Fruit fly (Drosophila melanogaster) whole organism, embryonic: ENCODE data around the gene CG32599.

Experiments used
- ATbp ChIP-seq: fragments of 200-800 bp; sonication (Bioruptor generic); optimal IDR thresholded peaks from 2 replicates; lab custom pipeline; 2017; ENCODE audit warnings: missing biosample characterization, mild to moderate bottlenecking, missing genetic modification characterization, missing genetic modification reagents
- Aef1 ChIP-seq: fragments of 200-800 bp; sonication (Bioruptor generic); IDR thresholded peaks from 3 replicates; pipeline ENCODE4 v1.3.6; 2022; ENCODE audit warnings: missing biosample characterization, missing genetic modification characterization
- Atf6 ChIP-seq: fragments of 200-800 bp; sonication (Bioruptor generic); IDR thresholded peaks from 2 replicates; pipeline ENCODE4 v1.3.6; 2022; ENCODE audit warnings: missing biosample characterization, missing genetic modification characterization
- Blimp-1 ChIP-seq: fragments of 200-800 bp; sonication (Bioruptor generic); optimal IDR thresholded peaks from 3 replicates; lab custom pipeline; 2018; ENCODE audit warnings: missing biosample characterization, missing genetic modification characterization, mild to moderate bottlenecking, moderate library complexity, missing genetic modification reagents
- CG10431 ChIP-seq: fragments of 200-800 bp; sonication (Bioruptor generic); optimal IDR thresholded peaks from 3 replicates; lab custom pipeline; 2018; ENCODE audit warnings: missing biosample characterization, mild to moderate bottlenecking, missing genetic modification characterization
- CG10565 ChIP-seq: fragments of 200-800 bp; sonication (Bioruptor generic); optimal IDR thresholded peaks from 3 replicates; lab custom pipeline; 2016; ENCODE audit warnings: missing biosample characterization, mild to moderate bottlenecking, missing genetic modification characterization
- CG10979 ChIP-seq: fragments of 200-800 bp; sonication (Bioruptor generic); optimal IDR thresholded peaks from 2 replicates; lab custom pipeline; 2018; ENCODE audit warnings: missing biosample characterization, mild to moderate bottlenecking, missing genetic modification characterization, moderate library complexity
- CG11504 ChIP-seq: fragments of 200-800 bp; sonication (Bioruptor generic); optimal IDR thresholded peaks from 3 replicates; lab custom pipeline; 2019; ENCODE audit warnings: missing biosample characterization, mild to moderate bottlenecking, missing genetic modification characterization, moderate library complexity
- CG12769 ChIP-seq: fragments of 200-800 bp; sonication (Bioruptor generic); optimal IDR thresholded peaks from 2 replicates; lab custom pipeline; 2019; ENCODE audit warnings: missing biosample characterization, mild to moderate bottlenecking, missing genetic modification characterization, moderate library complexity
- CG14014 ChIP-seq: fragments of 200-800 bp; sonication (Bioruptor generic); IDR thresholded peaks from 2 replicates; pipeline ENCODE4 v1.3.6; 2022; ENCODE audit warnings: missing biosample characterization, missing genetic modification characterization
- CG17328 ChIP-seq: fragments of 200-800 bp; sonication (Bioruptor generic); IDR thresholded peaks from 2 replicates; pipeline ENCODE4 v1.3.6; 2022; ENCODE audit warnings: missing biosample characterization, missing genetic modification characterization
- CG1792 ChIP-seq: fragments of 200-800 bp; sonication (Bioruptor generic); optimal IDR thresholded peaks from 2 replicates; lab custom pipeline; 2016; ENCODE audit warnings: missing biosample characterization, missing genetic modification characterization
- CG18011 ChIP-seq: fragments of 200-800 bp; sonication (Bioruptor generic); optimal IDR thresholded peaks from 2 replicates; lab custom pipeline; 2017; ENCODE audit warnings: missing biosample characterization, missing genetic modification characterization, mild to moderate bottlenecking, moderate library complexity, missing genotype
- CG2712 ChIP-seq: fragments of 200-800 bp; optimal IDR thresholded peaks from 3 replicates; lab custom pipeline; 2019; ENCODE audit warnings: missing biosample characterization, mild to moderate bottlenecking, missing genetic modification characterization, moderate library complexity
- CG34376 ChIP-seq: fragments of 200-800 bp; sonication (Bioruptor generic); optimal IDR thresholded peaks from 2 replicates; lab custom pipeline; 2018; ENCODE audit warnings: missing biosample characterization, mild to moderate bottlenecking, missing genetic modification characterization
- CG3995 ChIP-seq: fragments of 200-800 bp; sonication (Bioruptor generic); optimal IDR thresholded peaks from 3 replicates; lab custom pipeline; 2016; ENCODE audit warnings: missing biosample characterization, missing genetic modification characterization
- CG4820 ChIP-seq: fragments of 200-800 bp; sonication (Bioruptor generic); optimal IDR thresholded peaks from 3 replicates; lab custom pipeline; 2016; ENCODE audit warnings: missing biosample characterization, missing genetic modification characterization
- CG5180 ChIP-seq: fragments of 200-800 bp; sonication (Bioruptor generic); optimal IDR thresholded peaks from 3 replicates; lab custom pipeline; 2017; ENCODE audit warnings: missing biosample characterization, missing genetic modification characterization, mild to moderate bottlenecking, moderate library complexity, missing genetic modification reagents
- CG5245 ChIP-seq: fragments of 200-800 bp; sonication (Bioruptor generic); optimal IDR thresholded peaks from 3 replicates; lab custom pipeline; 2016; ENCODE audit warnings: missing biosample characterization, missing genetic modification characterization
- CG7786 ChIP-seq: fragments of 200-800 bp; sonication (Bioruptor generic); optimal IDR thresholded peaks from 2 replicates; lab custom pipeline; 2016; ENCODE audit warnings: missing biosample characterization, missing genetic modification characterization
- CG9797 ChIP-seq: fragments of 200-800 bp; sonication (Bioruptor generic); optimal IDR thresholded peaks from 3 replicates; lab custom pipeline; 2018; ENCODE audit warnings: missing biosample characterization, mild to moderate bottlenecking, missing genetic modification characterization
- CG9932 ChIP-seq: fragments of 200-800 bp; sonication (Bioruptor generic); IDR thresholded peaks from 2 replicates; pipeline ENCODE4 v1.3.6; 2022; ENCODE audit warnings: missing biosample characterization, missing genetic modification characterization
- CTCF ChIP-seq: fragments of 200-800 bp; sonication (Bioruptor generic); optimal IDR thresholded peaks from 2 replicates; lab custom pipeline; 2017; ENCODE audit warnings: missing biosample characterization, mild to moderate bottlenecking, missing genetic modification characterization, moderate library complexity
- Camta ChIP-seq: fragments of 200-800 bp; sonication (Bioruptor generic); optimal IDR thresholded peaks from 2 replicates; lab custom pipeline; 2016; ENCODE audit warnings: missing biosample characterization, missing genetic modification characterization
- CkIIα-i1 ChIP-seq: fragments of 200-800 bp; sonication (Bioruptor generic); IDR thresholded peaks from 2 replicates; pipeline ENCODE4 v1.3.6; 2022; ENCODE audit warnings: missing biosample characterization, missing genetic modification characterization
- Dfd ChIP-seq, 2 experiments: fragments of >200 bp; optimal IDR thresholded peaks; 2 replicates each; lab custom pipeline; 2017; ENCODE audit warnings: missing biosample characterization in 2 of 2, missing genetic modification characterization in 2 of 2
- Elba2 ChIP-seq: fragments of 200-800 bp; sonication (Bioruptor generic); optimal IDR thresholded peaks from 3 replicates; lab custom pipeline; 2016; ENCODE audit warnings: missing biosample characterization, missing genetic modification characterization
- H2.0 ChIP-seq: fragments of 200-800 bp; sonication (Bioruptor generic); IDR thresholded peaks from 2 replicates; pipeline ENCODE4 v1.3.6; 2022; ENCODE audit warnings: missing biosample characterization, missing genetic modification characterization
- Mad ChIP-seq: fragments of 200-800 bp; sonication (Bioruptor generic); optimal IDR thresholded peaks from 2 replicates; lab custom pipeline; 2016; ENCODE audit warnings: missing biosample characterization, missing genetic modification characterization
- Max ChIP-seq: fragments of 200-800 bp; sonication (Bioruptor generic); optimal IDR thresholded peaks from 2 replicates; lab custom pipeline; 2016; ENCODE audit warnings: missing biosample characterization, mild to moderate bottlenecking, missing genetic modification characterization
- NC2α ChIP-seq: fragments of 200-800 bp; sonication (Bioruptor generic); optimal IDR thresholded peaks from 2 replicates; lab custom pipeline; 2016; ENCODE audit warnings: missing biosample characterization, missing genetic modification characterization
- Oaz ChIP-seq: fragments of 200-800 bp; sonication (Bioruptor generic); IDR thresholded peaks from 2 replicates; pipeline ENCODE4 v1.3.6; 2022; ENCODE audit warnings: missing biosample characterization, missing genetic modification characterization
- Six4 ChIP-seq: fragments of 200-800 bp; sonication (Bioruptor generic); optimal IDR thresholded peaks from 2 replicates; lab custom pipeline; 2016; ENCODE audit warnings: missing biosample characterization, missing genetic modification characterization
- Xrp1 ChIP-seq: fragments of 200-800 bp; sonication (Bioruptor generic); IDR thresholded peaks from 2 replicates; pipeline ENCODE4 v1.3.6; 2022; ENCODE audit warnings: missing biosample characterization, missing genetic modification characterization
- bigmax ChIP-seq: fragments of 200-800 bp; sonication (Bioruptor generic); optimal IDR thresholded peaks from 2 replicates; lab custom pipeline; 2018; ENCODE audit warnings: missing biosample characterization, mild to moderate bottlenecking, missing genetic modification characterization
- cato ChIP-seq: fragments of 200-800 bp; sonication (Bioruptor generic); optimal IDR thresholded peaks from 2 replicates; lab custom pipeline; 2016; ENCODE audit warnings: missing biosample characterization, missing genetic modification characterization, borderline replicate concordance
- corto ChIP-seq: fragments of 200-800 bp; sonication (Bioruptor generic); optimal IDR thresholded peaks from 2 replicates; lab custom pipeline; 2016; ENCODE audit warnings: missing biosample characterization, mild to moderate bottlenecking, missing genetic modification characterization, moderate library complexity
- danr ChIP-seq: fragments of 200-800 bp; sonication (Bioruptor generic); IDR thresholded peaks from 2 replicates; pipeline ENCODE4 v1.3.6; 2022; ENCODE audit warnings: missing biosample characterization, missing genetic modification characterization
- dysf ChIP-seq: fragments of 200-800 bp; sonication (Bioruptor generic); IDR thresholded peaks from 3 replicates; pipeline ENCODE4 v1.3.6; 2022; ENCODE audit warnings: missing biosample characterization, missing genetic modification characterization
- fru ChIP-seq: fragments of >200 bp; optimal IDR thresholded peaks from 2 replicates; lab custom pipeline; 2017
- gem ChIP-seq: fragments of 200-800 bp; sonication (Bioruptor generic); optimal IDR thresholded peaks from 2 replicates; lab custom pipeline; 2019; ENCODE audit warnings: missing biosample characterization, mild to moderate bottlenecking, missing genetic modification characterization, moderate library complexity
- her ChIP-seq: fragments of 200-800 bp; sonication (Bioruptor generic); optimal IDR thresholded peaks from 2 replicates; lab custom pipeline; 2016; ENCODE audit warnings: missing biosample characterization, missing genetic modification characterization
- insv ChIP-seq, 2 experiments: fragments of 200-800 bp; sonication (Bioruptor generic); optimal IDR thresholded peaks; 3 replicates each; lab custom pipeline; 2016 to 2018; ENCODE audit warnings: missing biosample characterization in 2 of 2, missing genetic modification characterization in 2 of 2
- inv ChIP-seq: fragments of 200-800 bp; sonication (Bioruptor generic); IDR thresholded peaks from 2 replicates; pipeline ENCODE4 v1.3.6; 2022; ENCODE audit warnings: missing biosample characterization, missing genetic modification characterization; ENCODE audit not compliant: partially characterized antibody
- kah ChIP-seq: fragments of 200-800 bp; sonication (Bioruptor generic); optimal IDR thresholded peaks from 2 replicates; lab custom pipeline; 2018; ENCODE audit warnings: missing biosample characterization, mild to moderate bottlenecking, missing genetic modification characterization
- mam ChIP-seq: fragments of 200-800 bp; sonication (Bioruptor generic); optimal IDR thresholded peaks from 3 replicates; lab custom pipeline; 2016; ENCODE audit warnings: missing biosample characterization, missing genetic modification characterization
- oc ChIP-seq: fragments of 200-800 bp; sonication (Bioruptor generic); optimal IDR thresholded peaks from 2 replicates; lab custom pipeline; 2018; ENCODE audit warnings: missing biosample characterization, mild to moderate bottlenecking, missing genetic modification characterization, moderate library complexity
- rib ChIP-seq: fragments of 200-800 bp; sonication (Bioruptor generic); IDR thresholded peaks from 2 replicates; pipeline ENCODE4 v1.3.6; 2022; ENCODE audit warnings: missing biosample characterization, missing genetic modification characterization
- ro ChIP-seq: fragments of 200-800 bp; sonication (Bioruptor generic); IDR thresholded peaks from 2 replicates; pipeline ENCODE4 v1.3.6; 2022; ENCODE audit warnings: missing biosample characterization, missing genetic modification characterization
- seq ChIP-seq: fragments of 200-800 bp; sonication (Bioruptor generic); IDR thresholded peaks from 2 replicates; pipeline ENCODE4 v1.3.6; 2022; ENCODE audit warnings: missing biosample characterization, missing genetic modification characterization
- slp2 ChIP-seq: fragments of 200-800 bp; sonication (Bioruptor generic); optimal IDR thresholded peaks from 2 replicates; lab custom pipeline; 2016; ENCODE audit warnings: missing biosample characterization, missing genetic modification characterization
- stc ChIP-seq: fragments of 200-800 bp; sonication (Bioruptor generic); IDR thresholded peaks from 2 replicates; pipeline ENCODE4 v1.3.6; 2022; ENCODE audit warnings: missing biosample characterization, missing genetic modification characterization

The CG32599 gene

DNA sequence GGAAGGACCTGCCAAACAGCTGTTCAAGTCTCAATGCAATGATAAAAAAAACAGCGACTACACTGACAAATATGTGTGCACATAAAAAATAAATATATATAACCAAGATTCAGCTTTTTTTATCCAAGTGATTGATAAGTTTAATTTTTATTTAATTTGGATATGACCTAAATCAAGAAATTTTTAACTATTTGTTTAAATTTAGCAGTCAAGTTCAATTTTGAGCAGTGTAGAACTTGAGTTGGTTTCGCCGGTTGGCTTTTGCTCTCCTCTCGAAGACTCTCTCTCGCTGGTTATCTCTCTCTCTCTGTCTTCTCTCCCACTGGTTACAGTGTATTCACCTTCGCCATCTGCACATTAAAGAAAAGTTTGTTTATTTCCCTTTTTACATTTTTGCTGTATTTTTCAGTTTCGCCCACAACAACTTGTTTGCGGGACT, 25.4 kb upstream of the CG32599 start (continued):
- TF ChIP-seq Xrp1 (GFP tag; lab: Robert Waterston, UW) (peak; percentile 92), CG11504 (tag; lab: Kevin White, UChicago) (peak; percentile 93), Blimp-1 (GFP tag; lab: Kevin White, UChicago) (peak; percentile 88), rib (peak; percentile 69), Elba2 (peak; percentile 25), corto (GFP tag; lab: Kevin White, UChicago) (peak; percentile 77), Six4 (peak; percentile 82), ro (GFP tag; lab: Robert Waterston, UW) (peak; percentile 66; the same call in 1 of the 2 replicates), CG34376 (peak; percentile 50), CG1792 (peak; percentile 49), mam (GFP tag; lab: Kevin White, UChicago) (peak; percentile 62), Dfd (GFP tag; optimal IDR thresholded peaks at IDR 0.05; lab: Kevin White, UChicago) (no peak), her (no peak), slp2 (GFP tag; lab: Kevin White, UChicago) (peak; percentile 65), CG3995 (GFP tag; lab: Kevin White, UChicago) (peak; percentile 29), ATbp (GFP tag; lab: Kevin White, UChicago) (peak; percentile 87), CG5180 (GFP tag; lab: Kevin White, UChicago) (peak; percentile 53), Atf6 (GFP tag; lab: Robert Waterston, UW) (peak; percentile 89), CG2712 (peak; percentile 92), gem (tag; lab: Kevin White, UChicago) (peak; percentile 95), CG10565 (GFP tag; lab: Kevin White, UChicago) (peak; percentile 28), H2.0 (GFP tag; lab: Robert Waterston, UW) (peak; percentile 88), stc (GFP tag; lab: Robert Waterston, UW) (peak; percentile 85), Camta (peak; percentile 75), Oaz (GFP tag; lab: Robert Waterston, UW) (peak; percentile 62), kah (GFP tag; lab: Kevin White, UChicago) (peak; percentile 62), CG17328 (GFP tag; lab: Robert Waterston, UW) (peak; percentile 91), bigmax (GFP tag; lab: Kevin White, UChicago) (no peak), CG4820 (GFP tag; lab: Kevin White, UChicago) (peak; percentile 82), oc (tag; lab: Kevin White, UChicago) (peak; percentile 76), NC2α (GFP tag; lab: Kevin White, UChicago) (no peak), CG12769 (tag; lab: Kevin White, UChicago) (peak; percentile 40), CTCF (GFP tag; lab: Kevin White, UChicago) (peak; percentile 39), CG14014 (GFP tag; lab: Robert Waterston, UW) (peak; percentile 84), Max (GFP tag; lab: Kevin White, UChicago) (peak; percentile 71), cato (GFP tag; lab: Kevin White, UChicago) (peak; percentile 55), inv (GFP tag; lab: Robert Waterston, UW) (no peak), seq (peak; percentile 80), CG9797 (GFP tag; lab: Kevin White, UChicago) (no peak), insv (GFP tag; optimal IDR thresholded peaks at IDR 0.05; lab: Kevin White, UChicago) (peak in 1 of 2 experiments; percentile 21), danr (GFP tag; lab: Robert Waterston, UW) (peak; percentile 64), Aef1 (peak; percentile 84), fru (lab: Kevin White, UChicago) (no peak), CG10431 (GFP tag; lab: Kevin White, UChicago) (no peak), Mad (GFP tag; lab: Kevin White, UChicago) (peak; percentile 28), CG10979 (tag; lab: Kevin White, UChicago) (peak; percentile 92), CG9932 (GFP tag; lab: Robert Waterston, UW) (peak; percentile 85), CG7786 (GFP tag; lab: Kevin White, UChicago) (peak; percentile 59), CkIIα-i1 (no peak), CG18011 (peak; percentile 63), CG5245 (GFP tag; lab: Kevin White, UChicago) (peak; percentile 79), dysf (GFP tag; lab: Robert Waterston, UW) (peak; percentile 93)
